Worm (Caenorhabditis elegans): ENCODE measurements around the gene rgs-11.
A peak's percentile ranks its signal among the peaks of the same experiment; 100 is the strongest.

rgs-11 gene

DNA sequence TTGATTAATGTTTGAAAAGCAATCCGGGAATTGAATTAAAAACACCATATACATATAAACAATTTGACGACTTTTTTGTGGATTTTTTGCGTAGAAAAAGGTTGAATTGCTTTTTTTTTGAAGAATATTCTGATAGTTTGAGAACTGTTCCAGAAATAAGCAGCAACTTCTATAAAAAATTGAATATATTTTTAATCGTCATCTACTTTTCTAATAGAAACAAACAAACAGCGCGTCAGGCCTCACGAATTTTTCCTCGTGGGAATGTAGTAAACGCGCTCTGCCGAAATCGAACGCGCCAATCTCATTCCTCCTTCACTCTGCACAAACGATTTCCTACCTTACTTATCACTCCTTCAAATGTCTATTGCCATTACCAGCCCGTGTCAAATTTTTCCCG, at the start of gene rgs-11:
TSS of gene rgs-11 (plus strand) at position 301 of the 400 bp plus-strand sequence.
- TF ChIP-seq madf-2 (tag; optimal IDR thresholded peaks at IDR 0.05) (no peak), ref-2 (tag; optimal IDR thresholded peaks at IDR 0.05) (no peak), pat-9 (tag; optimal IDR thresholded peaks at IDR 0.05) (no peak), ceh-22 (tag; optimal IDR thresholded peaks at IDR 0.05) (no peak), ceh-19 (GFP tag; optimal IDR thresholded peaks at IDR 0.05) (no peak), C38D4.7 (GFP tag; optimal IDR thresholded peaks at IDR 0.05) (no peak), npax-4 (tag; optimal IDR thresholded peaks at IDR 0.05) (no peak), F13H6.1 (tag; optimal IDR thresholded peaks at IDR 0.05) (no peak), ahr-1 (tag; optimal IDR thresholded peaks at IDR 0.05) (no peak), ztf-16 (tag; optimal IDR thresholded peaks at IDR 0.05) (no peak), lin-11 (tag; optimal IDR thresholded peaks at IDR 0.05) (no peak), pqm-1 (tag; optimal IDR thresholded peaks at IDR 0.05) (no peak), nhr-232 (tag; optimal IDR thresholded peaks at IDR 0.05) (no peak)

DNA sequence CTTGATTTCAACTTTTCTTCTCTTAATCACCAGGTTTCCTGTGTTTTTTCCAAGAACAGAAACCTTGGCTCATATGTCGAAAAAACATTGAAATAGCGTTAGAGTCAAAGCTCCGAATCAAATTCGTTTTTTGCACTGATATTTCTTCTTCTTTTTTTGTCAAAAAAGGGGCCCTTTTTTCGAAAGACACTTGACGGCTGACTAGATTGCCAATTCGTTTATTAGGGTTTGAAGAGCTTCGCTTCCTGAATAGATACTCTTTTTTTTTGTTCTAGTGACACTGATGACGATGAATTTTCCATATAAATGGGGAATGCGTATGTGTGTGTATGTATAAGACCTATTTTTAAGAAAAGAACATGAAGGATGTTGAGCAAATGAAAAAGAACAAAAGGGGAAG, 47.6 kb upstream of the rgs-11 start:
- peak; percentile 18 for TF ChIP-seq unc-42 (tag; optimal IDR thresholded peaks at IDR 0.05)
- TF ChIP-seq ceh-30 (tag; optimal IDR thresholded peaks at IDR 0.05): no peak

DNA sequence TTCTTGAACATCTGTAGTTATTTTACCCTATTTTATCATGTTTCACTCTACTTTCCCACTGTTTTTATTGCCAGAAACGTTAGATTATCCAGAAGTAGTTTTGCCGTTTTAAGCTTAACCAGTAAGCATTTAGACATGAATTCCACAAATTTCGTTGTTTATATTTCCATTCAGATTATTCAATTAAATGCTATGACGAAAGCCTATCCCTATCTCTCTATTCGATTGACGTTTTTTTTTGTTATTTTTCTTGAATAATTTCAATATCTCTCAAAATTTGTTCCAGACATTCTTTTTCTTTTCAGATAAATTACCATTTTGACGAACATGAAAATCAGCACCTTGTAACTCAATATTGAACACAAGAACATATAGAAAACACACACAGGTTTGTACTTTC, 45.8 kb upstream of the rgs-11 start, which contains the start of gene npr-40:
TSS of gene npr-40 (plus strand) at position 301 of the 400 bp plus-strand sequence.
- TF ChIP-seq nfya-1 (tag; optimal IDR thresholded peaks at IDR 0.05) (no peak), K02D7.2 (tag; optimal IDR thresholded peaks at IDR 0.05) (no peak), ceh-30 (tag; optimal IDR thresholded peaks at IDR 0.05) (no peak), unc-42 (tag; optimal IDR thresholded peaks at IDR 0.05) (no peak), pha-2 (tag; optimal IDR thresholded peaks at IDR 0.05) (no peak), odd-2 (tag; optimal IDR thresholded peaks at IDR 0.05) (no peak), ceh-2 (tag; optimal IDR thresholded peaks at IDR 0.05) (no peak), npax-4 (tag; optimal IDR thresholded peaks at IDR 0.05) (no peak), madf-2 (tag; optimal IDR thresholded peaks at IDR 0.05) (no peak), unc-55 (GFP tag; optimal IDR thresholded peaks at IDR 0.05) (no peak), lim-6 (tag; optimal IDR thresholded peaks at IDR 0.05) (no peak), sox-4 (tag; optimal IDR thresholded peaks at IDR 0.05) (no peak), ceh-48 (tag; optimal IDR thresholded peaks at IDR 0.05) (no peak), unc-3 (GFP tag; conservative IDR thresholded peaks at IDR 0.05) (no peak), unc-3 (tag; optimal IDR thresholded peaks at IDR 0.05) (no peak), ceh-18 (tag; optimal IDR thresholded peaks at IDR 0.05) (no peak), C08G9.2 (tag; optimal IDR thresholded peaks at IDR 0.05) (no peak), pros-1 (tag; optimal IDR thresholded peaks at IDR 0.05) (no peak), ceh-6 (GFP tag; optimal IDR thresholded peaks at IDR 0.05) (no peak)

ce11 chrX:14920880-14921279, 43.5 kb upstream of the rgs-11 start:
- TF ChIP-seq K02D7.2 (tag; optimal IDR thresholded peaks at IDR 0.05) (no peak), unc-42 (tag; optimal IDR thresholded peaks at IDR 0.05) (peak; percentile 15)

DNA sequence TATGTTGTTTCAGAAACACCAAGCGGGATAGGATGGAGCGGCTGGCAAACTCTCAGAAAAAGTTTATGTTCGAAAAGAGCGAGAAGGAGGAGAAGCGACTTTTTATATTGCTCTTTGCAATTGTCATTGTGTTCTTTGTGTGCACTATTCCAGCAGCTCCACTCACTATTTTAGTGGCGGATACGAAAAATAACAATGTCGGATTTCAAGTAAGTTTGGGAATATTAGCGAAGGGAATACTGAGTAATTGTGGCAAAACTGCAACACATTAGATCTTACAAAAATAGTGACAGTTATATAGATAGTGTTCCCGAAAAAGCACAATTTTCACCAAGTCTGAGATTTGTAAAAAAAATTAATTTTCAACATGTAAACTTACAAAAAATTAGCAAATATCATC, 41.6 kb upstream of the rgs-11 start:
- TF ChIP-seq pax-1 (tag; optimal IDR thresholded peaks at IDR 0.05): no peak
- TF ChIP-seq syd-9 (tag; optimal IDR thresholded peaks at IDR 0.05): no peak
- no peak for TF ChIP-seq ztf-16 (tag; optimal IDR thresholded peaks at IDR 0.05)
- no peak for TF ChIP-seq ceh-48 (tag; optimal IDR thresholded peaks at IDR 0.05)
- TF ChIP-seq F13H6.1 (tag; optimal IDR thresholded peaks at IDR 0.05): no peak
- no peak for TF ChIP-seq ceh-9 (tag; optimal IDR thresholded peaks at IDR 0.05)
- TF ChIP-seq tbx-7 (tag; optimal IDR thresholded peaks at IDR 0.05): no peak
- TF ChIP-seq ceh-22 (tag; optimal IDR thresholded peaks at IDR 0.05): no peak
- TF ChIP-seq dmd-4 (tag; optimal IDR thresholded peaks at IDR 0.05; ENCODE audit: borderline replicate concordance): no peak
- TF ChIP-seq tbx-2 (tag; optimal IDR thresholded peaks at IDR 0.05): no peak
- no peak for TF ChIP-seq dve-1 (tag; optimal IDR thresholded peaks at IDR 0.05)
- no peak for TF ChIP-seq ceh-18 (tag; optimal IDR thresholded peaks at IDR 0.05)
- TF ChIP-seq elt-4 (tag; optimal IDR thresholded peaks at IDR 0.05): no peak
- TF ChIP-seq nhr-11 (tag; optimal IDR thresholded peaks at IDR 0.05): no peak
- TF ChIP-seq pha-2 (tag; optimal IDR thresholded peaks at IDR 0.05): no peak
- no peak for TF ChIP-seq odd-2 (tag; optimal IDR thresholded peaks at IDR 0.05)
- no peak for TF ChIP-seq pat-9 (tag; optimal IDR thresholded peaks at IDR 0.05)
- no peak for TF ChIP-seq eyg-1 (tag; optimal IDR thresholded peaks at IDR 0.05)
